Worm (Caenorhabditis elegans) whole organism, L4/young adult: ENCODE measurements around the gene tbc-6.

Source experiments
- W03F9.2 ChIP-seq: fragments of 150-350 bp; optimal IDR thresholded peaks from 2 replicates; lab custom pipeline; 2014; ENCODE audit warnings: missing biosample characterization, missing genetic modification characterization
- dao-5 ChIP-seq: sonication (generic microtip); optimal IDR thresholded peaks from 2 replicates; lab custom pipeline; 2016; ENCODE audit warnings: missing genotype, missing genetic modification characterization, moderate library complexity, missing compliant biosample characterization

- no peak for TF ChIP-seq W03F9.2 (tag; lab: Kevin White, UChicago)
- TF ChIP-seq dao-5: no peak
Observed at ce11 chrII:6828073-6828900, 19.6 kb upstream of the tbc-6 start.
